Fruit fly (Drosophila melanogaster) S2 (cell line): ENCODE data around the gene CG31957.

ENCODE experiments used
- CG8478 ChIP-seq: fragments of >200 bp; optimal IDR thresholded peaks from 2 replicates; lab custom pipeline; 2018
- CTCF ChIP-seq, 2 experiments: fragments of >200 bp; optimal IDR thresholded peaks; 2 replicates each; lab custom pipeline; 2018

dm6 chr2L:3882172-3882571, 9.9 kb upstream of the CG31957 start:
- TF ChIP-seq CTCF (optimal IDR thresholded peaks at IDR 0.05; lab: Kevin White, UChicago), result no peak
- TF ChIP-seq CG8478 (lab: Kevin White, UChicago), result no peak
